Worm (Caenorhabditis elegans) whole organism, young adult: ENCODE measurements around the gene C11D2.3.

Source experiments
- B0261.1 ChIP-seq: sonication (generic microtip); optimal IDR thresholded peaks from 2 replicates; lab custom pipeline; 2016; ENCODE audit warnings: mild to moderate bottlenecking, missing genetic modification characterization, moderate library complexity, missing compliant biosample characterization
- D2030.7 ChIP-seq: fragments of 200-800 bp; sonication (Bioruptor generic); IDR thresholded peaks from 2 replicates; pipeline ENCODE4 v1.3.6; 2022; ENCODE audit warnings: missing genetic modification reagents, missing genetic modification characterization, missing compliant biosample characterization
- F49E8.2 ChIP-seq: sonication (generic microtip); optimal IDR thresholded peaks from 3 replicates; lab custom pipeline; 2017; ENCODE audit warnings: missing genetic modification characterization, mild to moderate bottlenecking, missing compliant biosample characterization, antibody characterized with exemption, moderate library complexity; ENCODE audit not compliant: insufficient read depth
- F52B5.7 ChIP-seq: sonication (generic microtip); optimal IDR thresholded peaks from 2 replicates; lab custom pipeline; 2016; ENCODE audit warnings: mild to moderate bottlenecking, missing genetic modification characterization, missing compliant biosample characterization
- F55B11.4 ChIP-seq: sonication (generic microtip); optimal IDR thresholded peaks from 2 replicates; lab custom pipeline; 2016; ENCODE audit warnings: missing compliant biosample characterization, missing genetic modification characterization, borderline replicate concordance; ENCODE audit not compliant: insufficient read depth
- F57A8.1 ChIP-seq: fragments of 200-800 bp; sonication (Bioruptor generic); optimal IDR thresholded peaks from 2 replicates; lab custom pipeline; 2018; ENCODE audit warnings: mild to moderate bottlenecking, missing genetic modification characterization, moderate library complexity, missing compliant biosample characterization
- K12H6.12 ChIP-seq: fragments of 200-800 bp; sonication (Bioruptor generic); optimal IDR thresholded peaks from 2 replicates; lab custom pipeline; 2018; ENCODE audit warnings: mild to moderate bottlenecking, missing genetic modification characterization, missing compliant biosample characterization
- Y95B8A.8 ChIP-seq: fragments of 200-800 bp; sonication (Bioruptor generic); IDR thresholded peaks from 2 replicates; pipeline ENCODE4 v1.3.6; 2022; ENCODE audit warnings: missing genetic modification reagents, missing genetic modification characterization, missing compliant biosample characterization
- atf-7 ChIP-seq: sonication (generic microtip); optimal IDR thresholded peaks from 2 replicates; lab custom pipeline; 2017; ENCODE audit warnings: mild to moderate bottlenecking, missing genetic modification characterization, missing compliant biosample characterization
- ccch-3 ChIP-seq: fragments of 200-800 bp; sonication (Bioruptor generic); optimal IDR thresholded peaks from 2 replicates; lab custom pipeline; 2018; ENCODE audit warnings: mild to moderate bottlenecking, missing genetic modification characterization, missing compliant biosample characterization
- cebp-1 ChIP-seq, 2 experiments: fragments of 200-800 bp in 1 of 2; sonication (Bioruptor generic) in 1 of 2; sonication (generic microtip) in 1 of 2; IDR thresholded peaks in 1 of 2; optimal IDR thresholded peaks in 1 of 2; 2 replicates each; pipeline versions ENCODE4 v1.3.6 to Lab custom; 2017 to 2022; ENCODE audit warnings: missing compliant biosample characterization in 2 of 2, missing genetic modification characterization in 2 of 2, mild to moderate bottlenecking in 1 of 2, missing genetic modification reagents in 1 of 2, moderate library complexity in 1 of 2
- ceh-40 ChIP-seq: fragments of 200-800 bp; sonication (Bioruptor generic); IDR thresholded peaks from 2 replicates; pipeline ENCODE4 v1.3.6; 2022; ENCODE audit warnings: missing genetic modification characterization, missing compliant biosample characterization
- ceh-79 ChIP-seq: sonication (generic microtip); optimal IDR thresholded peaks from 2 replicates; lab custom pipeline; 2017; ENCODE audit warnings: mild to moderate bottlenecking, missing genetic modification characterization, missing compliant biosample characterization
- dox-1 ChIP-seq: fragments of 200-800 bp; sonication (Bioruptor generic); IDR thresholded peaks from 2 replicates; pipeline ENCODE4 v1.3.6; 2022; ENCODE audit warnings: missing genetic modification reagents, missing genetic modification characterization, missing compliant biosample characterization
- dpff-1 ChIP-seq: sonication (generic microtip); optimal IDR thresholded peaks from 2 replicates; lab custom pipeline; 2017; ENCODE audit warnings: mild to moderate bottlenecking, missing genetic modification characterization, missing compliant biosample characterization
- dpl-1 ChIP-seq: fragments of 150-350 bp; optimal IDR thresholded peaks from 2 replicates; lab custom pipeline; 2014; ENCODE audit warnings: missing biosample characterization, missing genetic modification reagents, missing genetic modification characterization
- efl-1 ChIP-seq: fragments of 150-350 bp; optimal IDR thresholded peaks from 2 replicates; lab custom pipeline; 2014; ENCODE audit warnings: missing biosample characterization, missing genetic modification reagents, missing genetic modification characterization
- egrh-3 ChIP-seq: fragments of 200-800 bp; sonication (Bioruptor generic); IDR thresholded peaks from 2 replicates; pipeline ENCODE4 v1.3.6; 2022; ENCODE audit warnings: missing genetic modification reagents, missing genetic modification characterization, missing compliant biosample characterization
- ekl-4 ChIP-seq: fragments of 200-800 bp; sonication (Bioruptor generic); IDR thresholded peaks from 2 replicates; pipeline ENCODE4 v1.3.6; 2022; ENCODE audit warnings: missing genetic modification reagents, missing genetic modification characterization, missing compliant biosample characterization
- gei-17 ChIP-seq: fragments of 200-800 bp; sonication (Bioruptor generic); optimal IDR thresholded peaks from 2 replicates; lab custom pipeline; 2018; ENCODE audit warnings: mild to moderate bottlenecking, missing genetic modification characterization, missing compliant biosample characterization
- hmg-1.2 ChIP-seq: fragments of 200-800 bp; sonication (Bioruptor generic); IDR thresholded peaks from 2 replicates; pipeline ENCODE4 v1.3.6; 2022; ENCODE audit warnings: missing genetic modification reagents, missing genetic modification characterization, missing compliant biosample characterization
- hsf-1 ChIP-seq: fragments of 200-800 bp; sonication (Bioruptor generic); IDR thresholded peaks from 2 replicates; pipeline ENCODE4 v1.3.6; 2022; ENCODE audit warnings: missing genetic modification reagents, missing genetic modification characterization, missing compliant biosample characterization
- lin-35 ChIP-seq, 3 experiments: fragments of 150-350 bp in 2 of 3; sonication (generic microtip) in 1 of 3; optimal IDR thresholded peaks; 2 replicates each; lab custom pipeline; 2014 to 2018; ENCODE audit warnings: missing biosample characterization in 3 of 3, missing genetic modification characterization in 3 of 3, missing genetic modification reagents in 3 of 3
- lsy-27 ChIP-seq: sonication (generic microtip); optimal IDR thresholded peaks from 2 replicates; lab custom pipeline; 2017; ENCODE audit warnings: missing genetic modification characterization, mild to moderate bottlenecking, missing compliant biosample characterization, antibody characterized with exemption, missing genotype, borderline replicate concordance; ENCODE audit not compliant: insufficient read depth
- madf-10 ChIP-seq: sonication (generic microtip); optimal IDR thresholded peaks from 2 replicates; lab custom pipeline; 2016; ENCODE audit warnings: mild to moderate bottlenecking, missing genetic modification characterization, missing compliant biosample characterization
- madf-8 ChIP-seq: fragments of 200-800 bp; sonication (Bioruptor generic); conservative IDR thresholded peaks from 2 replicates; pipeline ENCODE4 v1.3.6; 2022; ENCODE audit warnings: missing genetic modification reagents, missing genetic modification characterization, missing compliant biosample characterization
- mxl-1 ChIP-seq: sonication (generic microtip); optimal IDR thresholded peaks from 2 replicates; lab custom pipeline; 2016; ENCODE audit warnings: missing genetic modification characterization, missing compliant biosample characterization
- nfya-2 ChIP-seq: fragments of 200-800 bp; sonication (Bioruptor generic); IDR thresholded peaks from 2 replicates; pipeline ENCODE4 v1.3.6; 2022; ENCODE audit warnings: missing genetic modification reagents, missing genetic modification characterization, missing compliant biosample characterization
- nhr-120 ChIP-seq: fragments of 200-800 bp; sonication (Bioruptor generic); IDR thresholded peaks from 2 replicates; pipeline ENCODE4 v1.3.6; 2022; ENCODE audit warnings: missing genetic modification characterization, missing compliant biosample characterization
- nhr-179 ChIP-seq: sonication (generic microtip); optimal IDR thresholded peaks from 2 replicates; lab custom pipeline; 2016; ENCODE audit warnings: mild to moderate bottlenecking, missing genetic modification characterization, missing compliant biosample characterization
- rpc-1 ChIP-seq, 2 experiments: fragments of 150-350 bp in 1 of 2; sonication (generic microtip) in 1 of 2; optimal IDR thresholded peaks; 2 replicates each; lab custom pipeline; 2014 to 2018; ENCODE audit warnings: missing biosample characterization in 1 of 2, missing genetic modification characterization in 1 of 2, missing genetic modification reagents in 1 of 2, missing genotype in 1 of 2
- sdz-38 ChIP-seq: sonication (generic microtip); optimal IDR thresholded peaks from 2 replicates; lab custom pipeline; 2016; ENCODE audit warnings: missing genotype, missing genetic modification characterization, missing compliant biosample characterization
- unc-62 ChIP-seq: fragments of 150-350 bp; optimal IDR thresholded peaks from 2 replicates; lab custom pipeline; 2014; ENCODE audit warnings: missing biosample characterization, missing genetic modification reagents, missing genetic modification characterization
- zfh-2 ChIP-seq: fragments of 200-800 bp; sonication (Bioruptor generic); conservative IDR thresholded peaks from 2 replicates; pipeline ENCODE4 v1.3.6; 2022; ENCODE audit warnings: missing genetic modification reagents, missing genetic modification characterization, missing compliant biosample characterization
- ztf-18 ChIP-seq: sonication (generic microtip); optimal IDR thresholded peaks from 2 replicates; lab custom pipeline; 2016; ENCODE audit warnings: missing genotype, mild to moderate bottlenecking, missing genetic modification characterization, missing compliant biosample characterization

C11D2.3 gene

DNA sequence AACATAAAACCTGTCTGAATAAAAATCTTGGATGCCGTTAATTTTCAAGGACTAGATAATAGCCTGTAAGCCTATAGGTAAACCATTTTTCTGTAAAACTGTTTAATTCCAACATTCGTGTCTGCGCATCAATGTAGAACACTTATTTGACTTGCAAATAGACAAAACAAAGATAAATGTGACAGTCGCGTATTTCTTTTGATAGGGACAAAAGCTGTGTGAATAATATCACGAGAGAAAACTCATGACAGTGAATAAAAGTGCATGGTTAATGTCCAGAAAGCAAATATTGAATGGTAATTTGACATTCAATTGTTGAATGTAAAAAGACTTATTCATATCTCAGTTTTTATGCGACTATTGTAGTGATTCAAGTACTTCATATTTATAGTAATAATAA is at the start of gene C11D2.3:
Gene C11D2.3, plus strand, starts transcription at position 301 of the 400 bp plus-strand sequence.
- TF ChIP-seq D2030.7 (GFP tag; lab: Robert Waterston, UW) (no peak), zfh-2 (GFP tag; lab: Robert Waterston, UW) (no peak), K12H6.12 (tag; lab: Kevin White, UChicago) (no peak), lsy-27 (no peak), lin-35 (GFP tag; optimal IDR thresholded peaks at IDR 0.05; lab: Kevin White, UChicago) (no peak), madf-8 (no peak), dpl-1 (no peak), atf-7 (tag; lab: Kevin White, UChicago) (no peak), madf-10 (tag; lab: Kevin White, UChicago) (no peak), gei-17 (GFP tag; lab: Kevin White, UChicago) (no peak), sdz-38 (tag; lab: Kevin White, UChicago) (no peak), ccch-3 (GFP tag; lab: Kevin White, UChicago) (no peak), rpc-1 (optimal IDR thresholded peaks at IDR 0.05; lab: Kevin White, UChicago) (no peak), rpc-1 (tag; optimal IDR thresholded peaks at IDR 0.05; lab: Kevin White, UChicago) (no peak), F55B11.4 (tag; lab: Kevin White, UChicago) (no peak), nhr-120 (GFP tag; lab: Robert Waterston, UW) (no peak), mxl-1 (tag; lab: Kevin White, UChicago) (no peak), hsf-1 (no peak)
- TF ChIP-seq, all 124 proteins: peak for 0

DNA sequence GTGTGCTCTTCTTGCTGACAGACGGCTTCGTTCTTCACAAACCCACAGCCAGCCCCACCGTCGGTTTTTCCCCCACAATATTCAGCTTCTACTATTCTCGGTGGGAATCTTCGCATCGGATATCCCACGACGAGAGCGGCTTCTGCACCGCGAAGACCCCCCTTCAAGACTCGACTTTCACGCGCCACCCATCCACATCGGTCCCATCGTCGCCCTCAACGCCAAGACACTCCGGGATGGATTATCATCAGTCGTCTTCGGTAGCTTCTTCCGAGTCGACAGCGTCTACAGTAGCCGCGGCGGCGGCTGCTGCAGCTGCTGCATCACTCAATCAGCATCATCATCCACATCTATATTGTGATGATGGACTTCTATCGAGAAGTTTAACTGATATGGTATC is 47.2 kb upstream of the C11D2.3 start:
- TF ChIP-seq F49E8.2 = no peak
- TF ChIP-seq ekl-4 = no peak
- TF ChIP-seq F57A8.1 (GFP tag; lab: Kevin White, UChicago) = no peak
- no peak for TF ChIP-seq dpff-1
- peak; percentile 73 for TF ChIP-seq zfh-2 (GFP tag; lab: Robert Waterston, UW)
- 0 out of 2 replicates have a peak, but pooled peaks have one; percentile 39 for TF ChIP-seq egrh-3
- no peak for TF ChIP-seq nfya-2
- no peak for TF ChIP-seq cebp-1 (GFP tag; IDR thresholded peaks at IDR 0.05; lab: Robert Waterston, UW)
- no peak for TF ChIP-seq cebp-1 (tag; optimal IDR thresholded peaks at IDR 0.05; lab: Kevin White, UChicago)
- peak; percentile 7; the same call in 1 of the 2 replicates for TF ChIP-seq hmg-1.2 (GFP tag; lab: Robert Waterston, UW)
- TF ChIP-seq unc-62 (GFP tag; lab: Kevin White, UChicago) = no peak
- no peak for TF ChIP-seq efl-1 (GFP tag; lab: Kevin White, UChicago)

DNA sequence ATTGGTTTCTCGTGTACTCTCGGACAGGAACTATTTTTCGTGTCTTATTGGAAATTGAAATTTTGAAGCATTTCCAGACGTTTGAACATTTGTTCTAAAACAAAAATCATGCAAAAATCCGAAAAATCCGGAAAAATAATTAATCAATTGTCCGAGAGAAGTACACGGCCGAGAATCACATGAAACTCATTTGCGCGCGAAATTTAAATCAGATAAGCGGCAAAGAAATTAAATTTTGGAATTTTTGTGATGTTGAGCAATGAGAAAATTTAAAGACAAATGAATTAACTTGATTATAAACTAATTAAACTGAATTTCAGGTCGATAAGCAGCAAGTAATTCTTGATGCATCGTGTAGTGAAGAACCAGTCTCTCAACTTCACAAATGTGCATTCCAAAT is 42.9 kb upstream of the C11D2.3 start:
- TF ChIP-seq lin-35 (GFP tag; optimal IDR thresholded peaks at IDR 0.05; lab: Kevin White, UChicago) (no peak), ceh-79 (tag; lab: Kevin White, UChicago) (no peak), atf-7 (tag; lab: Kevin White, UChicago) (no peak), dox-1 (GFP tag; lab: Robert Waterston, UW) (no peak), nhr-179 (no peak), ceh-40 (GFP tag; lab: Robert Waterston, UW) (no peak), ztf-18 (no peak), F52B5.7 (tag; lab: Kevin White, UChicago) (no peak), Y95B8A.8 (GFP tag; lab: Robert Waterston, UW) (no peak), lsy-27 (no peak), B0261.1 (tag; lab: Kevin White, UChicago) (no peak)
